Fruit fly (Drosophila melanogaster): ENCODE data around the gene swm.
A peak's percentile ranks its signal among the peaks of the same experiment; 100 is the strongest.

The swm gene

dm6 chr2L:19455209-19455608 lies 37.8 kb upstream of the swm start (continued):
- TF ChIP-seq grn (GFP tag; optimal IDR thresholded peaks at IDR 0.05) (no peak), pho (GFP tag; optimal IDR thresholded peaks at IDR 0.05) (no peak), CG18599 (GFP tag; optimal IDR thresholded peaks at IDR 0.05) (no peak), repo (GFP tag; optimal IDR thresholded peaks at IDR 0.05) (no peak), CG18764 (GFP tag; optimal IDR thresholded peaks at IDR 0.05) (no peak), Antp (GFP tag; optimal IDR thresholded peaks at IDR 0.05) (no peak), nerfin-2 (GFP tag; IDR thresholded peaks at IDR 0.05; ENCODE audit: partially characterized antibody) (0 out of 2 replicates have a peak, but pooled peaks have one; percentile 23), Hr78 (GFP tag; optimal IDR thresholded peaks at IDR 0.05) (peak in 1 of 2 experiments; percentile 69), CG2202 (tag; optimal IDR thresholded peaks at IDR 0.05) (no peak), CG13123 (GFP tag; optimal IDR thresholded peaks at IDR 0.05) (no peak)

DNA sequence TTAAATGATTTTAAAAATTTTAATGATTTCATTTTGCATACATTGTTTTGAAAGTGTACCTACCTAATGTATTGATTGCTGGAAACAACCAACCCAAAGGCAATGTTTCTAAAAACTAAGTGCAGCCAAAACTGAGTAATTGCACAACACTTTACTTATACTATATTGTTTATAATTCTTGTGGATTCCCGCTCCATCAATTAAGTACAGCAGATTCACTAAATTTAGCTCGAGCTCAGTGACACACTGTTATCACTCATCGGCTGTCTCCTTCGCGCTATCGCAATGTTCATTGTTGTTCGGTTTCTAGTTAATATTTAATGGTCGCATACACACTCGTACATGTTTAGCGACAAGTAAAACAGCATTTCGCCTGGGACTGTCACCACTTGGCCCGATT lies 37.3 kb upstream of the swm start:
- no peak for TF ChIP-seq zfh1 (GFP tag; IDR thresholded peaks at IDR 0.05)
- no peak for TF ChIP-seq HmgD (GFP tag; optimal IDR thresholded peaks at IDR 0.05)
- no peak for TF ChIP-seq stwl (tag; optimal IDR thresholded peaks at IDR 0.05)
- no peak for TF ChIP-seq da (GFP tag; optimal IDR thresholded peaks at IDR 0.05)
- no peak for TF ChIP-seq CG12769 (tag; optimal IDR thresholded peaks at IDR 0.05)
- no peak for TF ChIP-seq Side (GFP tag; optimal IDR thresholded peaks at IDR 0.05)
- TF ChIP-seq Pdp1 (GFP tag; optimal IDR thresholded peaks at IDR 0.05) = peak in 1 of 2 experiments; percentile 6

DNA sequence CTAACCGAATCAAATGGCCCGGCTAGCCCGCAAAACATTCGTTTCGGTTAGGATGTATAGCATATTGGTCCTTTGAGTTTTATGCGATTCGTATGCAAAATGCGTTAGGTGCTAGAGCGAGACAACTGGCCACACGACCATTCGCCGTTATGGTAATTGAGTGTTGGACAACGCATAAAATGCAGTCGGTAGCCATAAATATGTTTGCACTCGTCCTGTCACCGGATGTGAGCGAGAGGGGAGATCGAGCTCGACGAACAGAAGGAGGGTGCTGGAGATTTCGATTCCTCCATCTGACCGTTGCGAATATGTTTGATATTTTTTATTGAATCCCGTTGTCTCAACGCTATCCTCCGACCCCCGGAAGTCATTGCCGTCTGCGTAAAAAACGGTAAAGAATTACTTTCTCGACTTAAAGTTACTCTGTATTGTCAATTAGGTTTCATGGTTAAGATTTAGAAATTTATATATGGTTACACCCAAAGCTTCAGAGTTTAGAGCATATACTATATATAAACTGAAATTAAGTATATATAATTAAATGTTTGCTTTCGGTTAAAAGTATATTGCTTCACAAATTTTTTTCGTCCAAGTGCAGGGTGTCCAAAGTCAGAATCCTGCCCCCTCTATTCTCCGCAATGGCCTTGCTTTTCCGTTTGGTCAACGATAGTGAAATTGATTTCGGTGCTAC lies 35.0 kb upstream of the swm start:
- peak; percentile 16 for TF ChIP-seq D19A (tag; optimal IDR thresholded peaks at IDR 0.05)
- no peak for TF ChIP-seq Fer2 (tag; optimal IDR thresholded peaks at IDR 0.05)
- 0 out of 3 replicates have a peak, but pooled peaks have one; percentile 10 for TF ChIP-seq CG17361 (GFP tag; IDR thresholded peaks at IDR 0.05)
- no peak for TF ChIP-seq CG4328 (GFP tag; optimal IDR thresholded peaks at IDR 0.05)
- no peak for TF ChIP-seq Adf1 (GFP tag; IDR thresholded peaks at IDR 0.05)
- TF ChIP-seq CG7271 (tag; optimal IDR thresholded peaks at IDR 0.05) = peak; percentile 76
- peak; percentile 47 for TF ChIP-seq zen (tag; optimal IDR thresholded peaks at IDR 0.05)
- peak; percentile 9 for TF ChIP-seq sqz (GFP tag; optimal IDR thresholded peaks at IDR 0.05)
- TF ChIP-seq CG12659 (GFP tag; optimal IDR thresholded peaks at IDR 0.05) = no peak
- TF ChIP-seq HHEX (GFP tag; optimal IDR thresholded peaks at IDR 0.05) = no peak
- no peak for TF ChIP-seq sisA (GFP tag; IDR thresholded peaks at IDR 0.05)
- TF ChIP-seq Oaz (GFP tag; IDR thresholded peaks at IDR 0.05) = no peak
- no peak for TF ChIP-seq jumu (GFP tag; optimal IDR thresholded peaks at IDR 0.05)
- TF ChIP-seq CG7839 (tag; optimal IDR thresholded peaks at IDR 0.05) = peak; percentile 7
- TF ChIP-seq CG1832 (GFP tag; optimal IDR thresholded peaks at IDR 0.05) = peak; percentile 18
- TF ChIP-seq CG11504 (tag; optimal IDR thresholded peaks at IDR 0.05) = peak; percentile 0
- no peak for TF ChIP-seq eve (GFP tag; optimal IDR thresholded peaks at IDR 0.05)
- TF ChIP-seq zfh1 (GFP tag; IDR thresholded peaks at IDR 0.05) = 0 out of 3 replicates have a peak, but pooled peaks have one; percentile 23
- no peak for TF ChIP-seq CG10274 (GFP tag; optimal IDR thresholded peaks at IDR 0.05)
- peak; percentile 51; the same call in 1 of the 3 replicates for TF ChIP-seq row (GFP tag; IDR thresholded peaks at IDR 0.05)
- peak; percentile 67 for TF ChIP-seq phol (tag; optimal IDR thresholded peaks at IDR 0.05)
- no peak for TF ChIP-seq MBD-R2 (GFP tag; IDR thresholded peaks at IDR 0.05)
- peak; percentile 9 for TF ChIP-seq CG8290 (GFP tag; optimal IDR thresholded peaks at IDR 0.05)
- TF ChIP-seq CG8290 (tag; optimal IDR thresholded peaks at IDR 0.05) = no peak
- no peak for TF ChIP-seq Meics (GFP tag; optimal IDR thresholded peaks at IDR 0.05)
- no peak for TF ChIP-seq C15 (GFP tag; IDR thresholded peaks at IDR 0.05)
- TF ChIP-seq Atf6 (GFP tag; IDR thresholded peaks at IDR 0.05) = no peak
- 0 out of 2 replicates have a peak, but pooled peaks have one; percentile 32 for TF ChIP-seq CG10321 (GFP tag; IDR thresholded peaks at IDR 0.05)
- peak; percentile 61 for TF ChIP-seq CG10267 (tag; optimal IDR thresholded peaks at IDR 0.05)
- no peak for TF ChIP-seq CG17385 (GFP tag; optimal IDR thresholded peaks at IDR 0.05)
- TF ChIP-seq CG2116 (GFP tag; optimal IDR thresholded peaks at IDR 0.05) = no peak
- TF ChIP-seq stwl (tag; optimal IDR thresholded peaks at IDR 0.05) = peak; percentile 90

All from whole organism, embryonic.